Fruit fly (Drosophila melanogaster) whole organism, prepupa: ENCODE data around the gene alpha-Est6.

Source experiments
- CG16779 ChIP-seq: fragments of 200-800 bp; sonication (Bioruptor generic); optimal IDR thresholded peaks from 3 replicates; lab custom pipeline; 2017; ENCODE audit warnings: missing biosample characterization, mild to moderate bottlenecking, missing genetic modification characterization
- CG3032 ChIP-seq: fragments of 200-800 bp; optimal IDR thresholded peaks from 2 replicates; lab custom pipeline; 2019; ENCODE audit warnings: missing biosample characterization, mild to moderate bottlenecking, missing genetic modification characterization, moderate library complexity
- Hr39 ChIP-seq: fragments of 200-800 bp; sonication (Bioruptor generic); optimal IDR thresholded peaks from 2 replicates; lab custom pipeline; 2016; ENCODE audit warnings: missing biosample characterization, missing genetic modification characterization
- Hr4 ChIP-seq: fragments of 200-800 bp; sonication (Bioruptor generic); optimal IDR thresholded peaks from 3 replicates; lab custom pipeline; 2016; ENCODE audit warnings: missing biosample characterization, missing genetic modification characterization

DNA sequence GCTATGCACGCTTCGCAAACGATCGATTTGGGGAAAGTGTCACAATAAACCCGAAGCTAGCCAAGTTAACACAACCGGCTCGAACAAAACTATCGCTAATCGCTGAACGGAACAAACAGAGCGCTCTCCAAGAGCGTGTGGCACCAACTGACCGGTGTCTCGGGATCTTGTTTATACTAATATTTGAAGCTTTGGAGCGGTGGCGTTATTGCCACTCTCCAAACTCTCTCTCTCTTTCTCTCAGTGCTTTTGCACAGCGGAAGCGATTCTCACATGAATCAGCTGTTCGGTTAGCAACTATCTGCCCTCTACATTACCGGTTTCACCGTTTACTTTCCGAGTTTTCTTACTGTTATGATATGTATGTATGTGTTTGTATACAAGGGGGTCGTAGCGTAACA is 37.1 kb downstream of the alpha-Est6 start:
- TF ChIP-seq Hr4 (GFP tag; lab: Kevin White, UChicago) (no peak), CG16779 (tag; lab: Kevin White, UChicago) (no peak), CG3032 (tag; lab: Kevin White, UChicago) (no peak), Hr39 (no peak)
